Fruit fly (Drosophila melanogaster): ENCODE results near the gene Cp15.

The Cp15 gene

DNA sequence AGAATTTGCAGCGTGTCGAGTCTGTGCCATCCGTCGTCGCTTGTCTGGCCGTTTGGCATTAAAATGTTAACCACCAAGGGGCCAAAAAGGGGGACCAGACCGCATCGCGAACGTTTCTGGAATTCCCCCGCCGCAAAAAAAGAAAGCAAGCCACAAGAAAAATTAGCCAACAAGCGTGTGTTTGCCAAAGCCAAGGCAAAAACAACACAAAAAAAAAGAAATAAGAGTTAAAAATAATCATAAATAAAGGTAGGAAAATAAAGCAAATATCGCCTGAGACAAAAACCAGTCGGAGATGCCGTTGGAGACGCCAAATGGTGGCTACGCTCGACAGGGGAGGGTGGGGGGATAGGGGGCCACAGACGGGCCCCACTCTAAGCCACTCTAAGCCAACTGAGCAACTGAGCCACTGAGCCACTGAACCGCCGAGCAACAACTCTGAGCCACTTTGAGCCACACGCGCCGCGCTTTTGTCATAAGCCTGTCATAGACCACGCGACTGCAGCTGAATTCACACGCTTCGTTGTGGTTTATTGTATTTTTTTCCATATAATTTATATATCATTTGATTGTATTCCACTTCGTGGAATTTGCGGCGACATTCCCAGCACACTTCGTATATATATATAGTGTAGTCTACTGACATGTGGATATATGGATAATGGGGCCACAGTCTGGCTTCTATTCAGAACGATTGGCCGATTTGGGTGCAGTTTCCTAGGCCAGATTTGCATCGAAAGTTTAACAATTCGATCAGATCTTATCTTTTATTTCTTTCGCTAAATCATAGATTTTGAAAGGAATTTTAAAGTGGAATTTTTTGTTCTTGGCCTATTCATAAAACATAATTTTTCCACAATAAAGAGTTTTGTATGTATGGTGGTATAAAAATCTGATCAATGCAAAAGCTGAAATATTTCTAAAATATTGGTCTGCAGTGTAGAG, 34.5 kb upstream of the Cp15 start (continued):
- TF ChIP-seq Eip93F (GFP tag; optimal IDR thresholded peaks at IDR 0.05) (no peak), CG16779 (tag; optimal IDR thresholded peaks at IDR 0.05) (no peak), dac (GFP tag; optimal IDR thresholded peaks at IDR 0.05) (peak; percentile 33), vri (GFP tag; optimal IDR thresholded peaks at IDR 0.05) (no peak), CG3919 (GFP tag; optimal IDR thresholded peaks at IDR 0.05) (no peak), Hr38 (GFP tag; optimal IDR thresholded peaks at IDR 0.05) (no peak), Smox (GFP tag; optimal IDR thresholded peaks at IDR 0.05) (no peak), CG3032 (tag; optimal IDR thresholded peaks at IDR 0.05) (no peak), Hr4 (GFP tag; optimal IDR thresholded peaks at IDR 0.05) (no peak), Eip75B (GFP tag; optimal IDR thresholded peaks at IDR 0.05) (no peak), CG8119 (GFP tag; IDR thresholded peaks at IDR 0.05) (peak; percentile 72), CG32006 (GFP tag; optimal IDR thresholded peaks at IDR 0.05) (peak; percentile 39), Eip78C (GFP tag) (peak; percentile 50), achi (GFP tag; optimal IDR thresholded peaks at IDR 0.05) (no peak), CG10631 (GFP tag; optimal IDR thresholded peaks at IDR 0.05) (no peak), fkh (GFP tag; optimal IDR thresholded peaks at IDR 0.05) (peak; percentile 43)

dm6 chr3L:8695959-8696358, 32.3 kb upstream of the Cp15 start:
- TF ChIP-seq Lpt (GFP tag; optimal IDR thresholded peaks at IDR 0.05) (no peak), spab (GFP tag; optimal IDR thresholded peaks at IDR 0.05) (no peak), Met (GFP tag; optimal IDR thresholded peaks at IDR 0.05) (no peak), CG3032 (tag; optimal IDR thresholded peaks at IDR 0.05) (no peak), esn (GFP tag; optimal IDR thresholded peaks at IDR 0.05) (no peak), CG1621 (tag; optimal IDR thresholded peaks at IDR 0.05) (no peak), CG6276 (GFP tag; optimal IDR thresholded peaks at IDR 0.05) (no peak), achi (GFP tag; optimal IDR thresholded peaks at IDR 0.05) (no peak), pdm3 (GFP tag; optimal IDR thresholded peaks at IDR 0.05) (no peak), lz (GFP tag; optimal IDR thresholded peaks at IDR 0.05) (no peak), CG9139 (GFP tag; optimal IDR thresholded peaks at IDR 0.05) (no peak), CG32006 (GFP tag; optimal IDR thresholded peaks at IDR 0.05) (no peak), vri (GFP tag; optimal IDR thresholded peaks at IDR 0.05) (no peak)

DNA sequence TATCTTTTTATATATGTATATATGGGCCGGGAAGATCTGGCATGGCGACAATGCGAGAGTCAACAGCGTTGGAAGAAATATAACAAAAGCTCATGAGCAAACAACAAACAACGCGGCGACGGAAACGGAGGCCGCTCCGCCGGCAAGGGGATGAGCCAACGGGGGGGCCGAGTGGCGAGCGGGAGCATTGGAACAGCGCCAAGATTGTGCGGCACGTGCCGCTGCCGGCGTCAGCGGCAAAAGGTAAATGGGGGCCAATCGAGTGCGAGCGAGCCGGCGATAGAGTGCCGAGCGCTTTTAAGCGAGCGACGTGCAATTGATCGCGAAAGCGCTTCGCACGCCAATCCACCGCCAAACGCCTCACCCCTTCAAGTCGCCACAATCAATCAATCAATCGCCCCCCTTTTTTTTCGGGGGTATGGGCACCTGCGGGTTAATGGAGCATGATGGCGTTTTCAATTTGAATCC, 31.8 kb upstream of the Cp15 start:
- TF ChIP-seq fd59A (GFP tag; optimal IDR thresholded peaks at IDR 0.05) (no peak), Sox14 (GFP tag; optimal IDR thresholded peaks at IDR 0.05) (peak; percentile 47), CG6854 (GFP tag; optimal IDR thresholded peaks at IDR 0.05) (peak; percentile 75), CG6163 (GFP tag; IDR thresholded peaks at IDR 0.05) (peak; percentile 67; the same call in 2 of the 3 replicates), cyc (GFP tag; optimal IDR thresholded peaks at IDR 0.05) (peak; percentile 14), Gug (GFP tag; IDR thresholded peaks at IDR 0.05) (peak; percentile 37; the same call in 1 of the 2 replicates), CG32006 (GFP tag; optimal IDR thresholded peaks at IDR 0.05) (peak; percentile 19), CG11902 (GFP tag; optimal IDR thresholded peaks at IDR 0.05) (no peak), topi (GFP tag; optimal IDR thresholded peaks at IDR 0.05) (peak; percentile 33), Eip75B (GFP tag; optimal IDR thresholded peaks at IDR 0.05) (peak; percentile 2), CG6792 (GFP tag; optimal IDR thresholded peaks at IDR 0.05) (peak; percentile 35), acj6 (GFP tag; optimal IDR thresholded peaks at IDR 0.05) (peak; percentile 28), CG8119 (GFP tag; IDR thresholded peaks at IDR 0.05) (0 out of 3 replicates have a peak, but pooled peaks have one; percentile 36), CG6808 (GFP tag; optimal IDR thresholded peaks at IDR 0.05) (peak; percentile 56), vri (GFP tag; optimal IDR thresholded peaks at IDR 0.05) (peak; percentile 46), CG6276 (GFP tag; optimal IDR thresholded peaks at IDR 0.05) (no peak), svp (GFP tag) (peak; percentile 98), Hr39 (GFP tag; optimal IDR thresholded peaks at IDR 0.05) (no peak), spab (GFP tag; optimal IDR thresholded peaks at IDR 0.05) (peak; percentile 36), Hr4 (GFP tag; optimal IDR thresholded peaks at IDR 0.05) (no peak), Met (GFP tag; optimal IDR thresholded peaks at IDR 0.05) (peak; percentile 77), ss (GFP tag; optimal IDR thresholded peaks at IDR 0.05) (peak; percentile 43 to 70), CG1621 (tag; optimal IDR thresholded peaks at IDR 0.05) (no peak), Ets96B (tag; optimal IDR thresholded peaks at IDR 0.05) (no peak), net (GFP tag; optimal IDR thresholded peaks at IDR 0.05) (peak; percentile 17), CG3919 (GFP tag; optimal IDR thresholded peaks at IDR 0.05) (peak; percentile 38), CG16779 (tag; optimal IDR thresholded peaks at IDR 0.05) (no peak), CG9139 (GFP tag; optimal IDR thresholded peaks at IDR 0.05) (peak; percentile 43), pdm3 (GFP tag; optimal IDR thresholded peaks at IDR 0.05) (peak; percentile 18), Smox (GFP tag; optimal IDR thresholded peaks at IDR 0.05) (no peak), Sox102F (GFP tag; optimal IDR thresholded peaks at IDR 0.05) (peak; percentile 13), CG15336 (GFP tag; IDR thresholded peaks at IDR 0.05) (0 out of 2 replicates have a peak, but pooled peaks have one; percentile 20), CG8632 (GFP tag; optimal IDR thresholded peaks at IDR 0.05) (peak; percentile 33)
